Worm (Caenorhabditis elegans) whole organism, L4 larva: ENCODE measurements around the gene B0416.10.

Experiments used
- D1046.2 ChIP-seq: fragments of 200-800 bp; sonication (Bioruptor generic); IDR thresholded peaks from 2 replicates; pipeline ENCODE4 v1.3.6; 2022; ENCODE audit warnings: missing genetic modification characterization, missing compliant biosample characterization
- T20F7.1 ChIP-seq: fragments of 200-800 bp; sonication (Bioruptor generic); optimal IDR thresholded peaks from 2 replicates; lab custom pipeline; 2018; ENCODE audit warnings: mild to moderate bottlenecking, missing genetic modification characterization, missing compliant biosample characterization
- T26A8.4 ChIP-seq: fragments of 200-800 bp; sonication (Bioruptor generic); IDR thresholded peaks from 2 replicates; pipeline ENCODE4 v1.3.6; 2022; ENCODE audit warnings: missing genetic modification characterization, missing compliant biosample characterization
- Y5F2A.4 ChIP-seq: fragments of 200-800 bp; sonication (Bioruptor generic); optimal IDR thresholded peaks from 2 replicates; lab custom pipeline; 2018; ENCODE audit warnings: mild to moderate bottlenecking, missing genetic modification characterization, missing compliant biosample characterization
- Y75B8A.6 ChIP-seq: fragments of 200-800 bp; sonication (Bioruptor generic); IDR thresholded peaks from 2 replicates; pipeline ENCODE4 v1.3.6; 2022; ENCODE audit warnings: missing genetic modification reagents, missing genetic modification characterization, missing compliant biosample characterization
- aha-1 ChIP-seq: fragments of 150-350 bp; peaks from one replicate; lab custom pipeline; 2014; ENCODE audit warnings: missing biosample characterization, missing genetic modification characterization
- arid-1 ChIP-seq: fragments of 200-800 bp; sonication (Bioruptor generic); conservative IDR thresholded peaks from 2 replicates; pipeline ENCODE4 v1.3.6; 2022; ENCODE audit warnings: missing genetic modification reagents, missing genetic modification characterization, missing compliant biosample characterization
- ceh-20 ChIP-seq: fragments of 200-800 bp; sonication (Bioruptor generic); IDR thresholded peaks from 2 replicates; pipeline ENCODE4 v1.3.6; 2022; ENCODE audit warnings: missing genetic modification reagents, missing genetic modification characterization, missing compliant biosample characterization
- ceh-28 ChIP-seq: fragments of 150-350 bp; optimal IDR thresholded peaks from 2 replicates; lab custom pipeline; 2014; ENCODE audit warnings: missing biosample characterization, missing genetic modification reagents, missing genetic modification characterization
- ceh-32 ChIP-seq: sonication (generic microtip); optimal IDR thresholded peaks from 2 replicates; lab custom pipeline; 2016; ENCODE audit warnings: mild to moderate bottlenecking, missing genetic modification characterization, missing compliant biosample characterization; ENCODE audit not compliant: poor library complexity
- ctbp-1 ChIP-seq: fragments of 200-800 bp; sonication (Bioruptor generic); IDR thresholded peaks from 2 replicates; pipeline ENCODE4 v1.3.6; 2022; ENCODE audit warnings: missing genetic modification reagents, missing genetic modification characterization, missing compliant biosample characterization
- daf-12 ChIP-seq: fragments of 150-350 bp; optimal IDR thresholded peaks from 2 replicates; lab custom pipeline; 2014; ENCODE audit warnings: missing biosample characterization, missing genetic modification reagents, missing genetic modification characterization
- daf-8 ChIP-seq: fragments of 200-800 bp; sonication (Bioruptor generic); IDR thresholded peaks from 2 replicates; pipeline ENCODE4 v1.3.6; 2022; ENCODE audit warnings: missing genetic modification characterization, missing compliant biosample characterization
- dmd-6 ChIP-seq: fragments of 200-800 bp; sonication (Bioruptor generic); IDR thresholded peaks from 2 replicates; pipeline ENCODE4 v1.3.6; 2022; ENCODE audit warnings: missing genetic modification reagents, missing genetic modification characterization, missing compliant biosample characterization
- dpl-1 ChIP-seq: fragments of 150-350 bp; optimal IDR thresholded peaks from 2 replicates; lab custom pipeline; 2014; ENCODE audit warnings: missing biosample characterization, missing genetic modification reagents, missing genetic modification characterization
- duxl-1 ChIP-seq: sonication (generic microtip); optimal IDR thresholded peaks from 2 replicates; lab custom pipeline; 2016; ENCODE audit warnings: mild to moderate bottlenecking, missing genetic modification characterization, moderate library complexity, missing compliant biosample characterization; ENCODE audit not compliant: poor library complexity
- dve-1 ChIP-seq: sonication (generic microtip); optimal IDR thresholded peaks from 2 replicates; lab custom pipeline; 2017; ENCODE audit warnings: antibody characterized with exemption, mild to moderate bottlenecking, missing genetic modification characterization, missing compliant biosample characterization; ENCODE audit not compliant: insufficient read depth
- gei-8 ChIP-seq: fragments of 200-800 bp; sonication (Bioruptor generic); optimal IDR thresholded peaks from 2 replicates; lab custom pipeline; 2018; ENCODE audit warnings: mild to moderate bottlenecking, missing genetic modification characterization, missing compliant biosample characterization
- hlh-11 ChIP-seq: fragments of 200-800 bp; sonication (Bioruptor generic); optimal IDR thresholded peaks from 2 replicates; lab custom pipeline; 2018; ENCODE audit warnings: mild to moderate bottlenecking, missing genetic modification characterization, missing compliant biosample characterization
- hlh-30 ChIP-seq: sonication (generic microtip); optimal IDR thresholded peaks from 2 replicates; lab custom pipeline; 2017; ENCODE audit warnings: antibody characterized with exemption, mild to moderate bottlenecking, missing genetic modification characterization, missing compliant biosample characterization; ENCODE audit not compliant: insufficient read depth
- hmg-1.1 ChIP-seq: fragments of 200-800 bp; sonication (Bioruptor generic); IDR thresholded peaks from 2 replicates; pipeline ENCODE4 v1.3.6; 2022; ENCODE audit warnings: missing genetic modification reagents, missing genetic modification characterization, missing compliant biosample characterization
- lin-1 ChIP-seq: fragments of 200-800 bp; sonication (Bioruptor generic); IDR thresholded peaks from 2 replicates; pipeline ENCODE4 v1.3.6; 2022; ENCODE audit warnings: missing genetic modification reagents, missing genetic modification characterization, missing compliant biosample characterization
- lin-38 ChIP-seq: fragments of 200-800 bp; sonication (Bioruptor generic); IDR thresholded peaks from 2 replicates; pipeline ENCODE4 v1.3.6; 2022; ENCODE audit warnings: missing genetic modification reagents, missing genetic modification characterization, missing compliant biosample characterization
- lsy-2 ChIP-seq, 2 experiments: fragments of 150-350 bp in 1 of 2; sonication (generic microtip) in 1 of 2; optimal IDR thresholded peaks; 2 replicates each; lab custom pipeline; 2014 to 2017; ENCODE audit warnings: missing biosample characterization in 2 of 2, missing genetic modification characterization in 2 of 2
- mdl-1 ChIP-seq, 2 experiments: fragments of 150-350 bp in 1 of 2; sonication (generic microtip) in 1 of 2; optimal IDR thresholded peaks; 2 replicates each; lab custom pipeline; 2014 to 2017; ENCODE audit warnings: missing biosample characterization in 2 of 2, missing genetic modification characterization in 2 of 2
- mdt-29 ChIP-seq: fragments of 200-800 bp; sonication (Bioruptor generic); IDR thresholded peaks from 2 replicates; pipeline ENCODE4 v1.3.6; 2022; ENCODE audit warnings: missing genetic modification reagents, missing genetic modification characterization, missing compliant biosample characterization
- mep-1 ChIP-seq: fragments of 150-350 bp; sonication (generic microtip); optimal IDR thresholded peaks from 3 replicates; lab custom pipeline; 2014; ENCODE audit warnings: missing biosample characterization, missing genetic modification characterization
- mes-2 ChIP-seq: sonication (generic microtip); optimal IDR thresholded peaks from 2 replicates; lab custom pipeline; 2016; ENCODE audit warnings: missing genotype, mild to moderate bottlenecking, missing genetic modification characterization, missing compliant biosample characterization; ENCODE audit not compliant: poor library complexity, severe bottlenecking
- mxl-2 ChIP-seq: fragments of 200-800 bp; sonication (Bioruptor generic); conservative IDR thresholded peaks from 2 replicates; pipeline ENCODE4 v1.3.6; 2022; ENCODE audit warnings: missing genetic modification reagents, missing genetic modification characterization, missing compliant biosample characterization
- mxl-3 ChIP-seq: fragments of 200-800 bp; sonication (Bioruptor generic); optimal IDR thresholded peaks from 2 replicates; lab custom pipeline; 2018; ENCODE audit warnings: mild to moderate bottlenecking, missing genetic modification characterization, missing compliant biosample characterization
- nhr-111 ChIP-seq: fragments of 200-800 bp; sonication (Bioruptor generic); optimal IDR thresholded peaks from 2 replicates; lab custom pipeline; 2018; ENCODE audit warnings: mild to moderate bottlenecking, missing genetic modification characterization, missing compliant biosample characterization
- nhr-42 ChIP-seq: fragments of 200-800 bp; sonication (Bioruptor generic); IDR thresholded peaks from 2 replicates; pipeline ENCODE4 v1.3.6; 2022; ENCODE audit warnings: missing genetic modification characterization, missing compliant biosample characterization
- nhr-6 ChIP-seq: fragments of 150-350 bp; optimal IDR thresholded peaks from 2 replicates; lab custom pipeline; 2014; ENCODE audit warnings: missing biosample characterization, missing genetic modification characterization
- nhr-77 ChIP-seq: fragments of 150-350 bp; optimal IDR thresholded peaks from 2 replicates; lab custom pipeline; 2014; ENCODE audit warnings: missing biosample characterization, missing genetic modification characterization
- pha-4 ChIP-seq, 2 experiments: fragments of 150-350 bp in 1 of 2; fragments of 200-800 bp in 1 of 2; sonication (Bioruptor generic) in 1 of 2; IDR thresholded peaks in 1 of 2; optimal IDR thresholded peaks in 1 of 2; 2 replicates each; pipeline versions ENCODE4 v1.3.6 to Lab custom; 2014 to 2022; ENCODE audit warnings: missing genetic modification characterization in 2 of 2, missing genetic modification reagents in 2 of 2, missing biosample characterization in 1 of 2, missing compliant biosample characterization in 1 of 2
- php-3 ChIP-seq: fragments of 200-800 bp; sonication (Bioruptor generic); IDR thresholded peaks from 2 replicates; pipeline ENCODE4 v1.3.6; 2022; ENCODE audit warnings: missing genetic modification reagents, missing genetic modification characterization, missing compliant biosample characterization
- pqm-1 ChIP-seq: sonication (generic microtip); optimal IDR thresholded peaks from 2 replicates; lab custom pipeline; 2017; ENCODE audit warnings: missing biosample characterization, missing genetic modification characterization
- saeg-2 ChIP-seq: fragments of 200-800 bp; sonication (Bioruptor generic); IDR thresholded peaks from 2 replicates; pipeline ENCODE4 v1.3.6; 2022; ENCODE audit warnings: missing genetic modification reagents, missing genetic modification characterization, missing compliant biosample characterization
- snpc-4 ChIP-seq: fragments of 150-350 bp; optimal IDR thresholded peaks from 2 replicates; lab custom pipeline; 2014; ENCODE audit warnings: missing biosample characterization, missing genetic modification characterization
- spr-1 ChIP-seq: sonication (generic microtip); optimal IDR thresholded peaks from 2 replicates; lab custom pipeline; 2016; ENCODE audit warnings: mild to moderate bottlenecking, missing genetic modification characterization, missing compliant biosample characterization
- tag-97 ChIP-seq: fragments of 200-800 bp; sonication (Bioruptor generic); IDR thresholded peaks from 2 replicates; pipeline ENCODE4 v1.3.6; 2022; ENCODE audit warnings: missing genetic modification characterization, missing compliant biosample characterization
- tra-1 ChIP-seq: fragments of 200-800 bp; sonication (Bioruptor generic); IDR thresholded peaks from 2 replicates; pipeline ENCODE4 v1.3.6; 2022; ENCODE audit warnings: missing genetic modification reagents, missing genetic modification characterization, missing compliant biosample characterization
- unc-39 ChIP-seq: sonication (generic microtip); optimal IDR thresholded peaks from 2 replicates; lab custom pipeline; 2017; ENCODE audit warnings: missing biosample characterization, missing genetic modification characterization
- vab-7 ChIP-seq: fragments of 200-800 bp; sonication (Bioruptor generic); IDR thresholded peaks from 2 replicates; pipeline ENCODE4 v1.3.6; 2022; ENCODE audit warnings: missing genetic modification reagents, missing genetic modification characterization, missing compliant biosample characterization
- zfp-3 ChIP-seq: fragments of 200-800 bp; sonication (Bioruptor generic); conservative IDR thresholded peaks from 2 replicates; pipeline ENCODE4 v1.3.6; 2022; ENCODE audit warnings: missing genetic modification reagents, missing genetic modification characterization, missing compliant biosample characterization
- zip-2 ChIP-seq: fragments of 150-350 bp; optimal IDR thresholded peaks from 2 replicates; lab custom pipeline; 2014; ENCODE audit warnings: missing biosample characterization, missing genetic modification characterization
- ztf-7 ChIP-seq: fragments of 150-350 bp; optimal IDR thresholded peaks from 2 replicates; lab custom pipeline; 2014; ENCODE audit warnings: missing biosample characterization, missing genetic modification characterization

B0416.10 gene

ce11 chrX:9264636-9265035 lies 9.8 kb downstream of the B0416.10 start (continued):
- TF ChIP-seq arid-1 (GFP tag; lab: Robert Waterston, UW) (no peak), pha-4 (GFP tag; IDR thresholded peaks at IDR 0.05; lab: Robert Waterston, UW) (peak; percentile 56; the same call in 1 of the 2 replicates), pha-4 (tag; optimal IDR thresholded peaks at IDR 0.05; lab: Kevin White, UChicago) (no peak), snpc-4 (tag; lab: Kevin White, UChicago) (no peak), spr-1 (no peak), php-3 (GFP tag; lab: Robert Waterston, UW) (peak; percentile 98), D1046.2 (no peak), tag-97 (GFP tag; lab: Robert Waterston, UW) (0 out of 2 replicates have a peak, but pooled peaks have one; percentile 53), unc-39 (tag; lab: Kevin White, UChicago) (no peak), mep-1 (tag; lab: Kevin White, UChicago) (peak; percentile 57), saeg-2 (GFP tag; lab: Robert Waterston, UW) (0 out of 2 replicates have a peak, but pooled peaks have one; percentile 20), T20F7.1 (peak; percentile 8), Y75B8A.6 (no peak), pqm-1 (tag; lab: Kevin White, UChicago) (peak; percentile 76), T26A8.4 (GFP tag; lab: Robert Waterston, UW) (0 out of 2 replicates have a peak, but pooled peaks have one; percentile 31), zip-2 (tag; lab: Kevin White, UChicago) (peak; percentile 16), zfp-3 (GFP tag; lab: Robert Waterston, UW) (0 out of 2 replicates have a peak, but pooled peaks have one; percentile 38), lin-1 (peak; percentile 72), daf-12 (no peak), lin-38 (GFP tag; lab: Robert Waterston, UW) (peak; percentile 29; the same call in 1 of the 2 replicates), tra-1 (GFP tag; lab: Robert Waterston, UW) (peak; percentile 76), hmg-1.1 (GFP tag; lab: Robert Waterston, UW) (no peak), lsy-2 (tag; optimal IDR thresholded peaks at IDR 0.05; lab: Kevin White, UChicago) (peak in 1 of 2 experiments; percentile 43), nhr-111 (GFP tag; lab: Kevin White, UChicago) (no peak), mdt-29 (GFP tag; lab: Robert Waterston, UW) (peak; percentile 55; the same call in 1 of the 2 replicates), ctbp-1 (GFP tag; lab: Robert Waterston, UW) (no peak), aha-1 (tag; lab: Kevin White, UChicago) (peak; percentile 82), daf-8 (no peak), dmd-6 (GFP tag; lab: Robert Waterston, UW) (peak; percentile 93), dve-1 (peak; percentile 90), gei-8 (GFP tag; lab: Kevin White, UChicago) (no peak), duxl-1 (tag; lab: Kevin White, UChicago) (no peak), hlh-30 (tag; lab: Kevin White, UChicago) (peak; percentile 94), nhr-77 (tag; lab: Kevin White, UChicago) (peak; percentile 77), ceh-28 (no peak), ceh-32 (tag; lab: Kevin White, UChicago) (no peak), dpl-1 (GFP tag; lab: Kevin White, UChicago) (no peak), mxl-2 (0 out of 2 replicates have a peak, but pooled peaks have one; percentile 25), nhr-42 (GFP tag; lab: Robert Waterston, UW) (no peak), Y5F2A.4 (GFP tag; lab: Kevin White, UChicago) (no peak), mdl-1 (tag; optimal IDR thresholded peaks at IDR 0.05; lab: Kevin White, UChicago) (peak in 1 of 2 experiments; percentile 60), mxl-3 (GFP tag; lab: Kevin White, UChicago) (no peak), hlh-11 (tag; lab: Kevin White, UChicago) (peak; percentile 94), nhr-6 (tag; lab: Kevin White, UChicago) (no peak), vab-7 (GFP tag; lab: Robert Waterston, UW) (no peak), mes-2 (tag; lab: Kevin White, UChicago) (peak; percentile 50), ceh-20 (GFP tag; lab: Robert Waterston, UW) (peak; percentile 82), ztf-7 (tag; lab: Kevin White, UChicago) (no peak)
